Worm (Caenorhabditis elegans) whole organism, L3 larva: ENCODE data around the gene tag-294.

ENCODE experiments used
- R02D3.7 ChIP-seq: fragments of 150-350 bp; optimal IDR thresholded peaks from 2 replicates; lab custom pipeline; 2014; ENCODE audit warnings: missing biosample characterization, missing genetic modification characterization
- ZK546.5 ChIP-seq: sonication (generic microtip); optimal IDR thresholded peaks from 2 replicates; lab custom pipeline; 2017; ENCODE audit warnings: missing biosample characterization, missing genetic modification characterization
- ama-1 ChIP-seq: fragments of 150-350 bp; optimal IDR thresholded peaks from 2 replicates; lab custom pipeline; 2018
- ceh-16 ChIP-seq: sonication (generic microtip); optimal IDR thresholded peaks from 2 replicates; lab custom pipeline; 2017; ENCODE audit warnings: missing biosample characterization, missing genetic modification characterization
- ceh-28 ChIP-seq: fragments of 150-350 bp; optimal IDR thresholded peaks from 2 replicates; lab custom pipeline; 2014; ENCODE audit warnings: missing biosample characterization, missing genetic modification reagents, missing genetic modification characterization
- ceh-82 ChIP-seq: fragments of 150-350 bp; optimal IDR thresholded peaks from 2 replicates; lab custom pipeline; 2014; ENCODE audit warnings: missing biosample characterization, missing genetic modification characterization
- egl-5 ChIP-seq: fragments of 150-350 bp; optimal IDR thresholded peaks from 2 replicates; lab custom pipeline; 2017; ENCODE audit warnings: missing biosample characterization, missing genetic modification reagents, missing genetic modification characterization, inconsistent platforms
- elt-1 ChIP-seq: fragments of 150-350 bp; optimal IDR thresholded peaks from 2 replicates; lab custom pipeline; 2014; ENCODE audit warnings: missing biosample characterization, missing genetic modification characterization
- elt-2 ChIP-seq: sonication (generic microtip); optimal IDR thresholded peaks from 2 replicates; lab custom pipeline; 2016; ENCODE audit warnings: missing genetic modification reagents, mild to moderate bottlenecking, missing genetic modification characterization, missing compliant biosample characterization
- fkh-10 ChIP-seq: sonication (generic microtip); optimal IDR thresholded peaks from 2 replicates; lab custom pipeline; 2017; ENCODE audit warnings: missing biosample characterization, missing genetic modification reagents, missing genetic modification characterization
- fkh-2 ChIP-seq: fragments of 150-350 bp; optimal IDR thresholded peaks from 2 replicates; lab custom pipeline; 2014; ENCODE audit warnings: missing biosample characterization, missing genetic modification reagents, missing genetic modification characterization
- fos-1 ChIP-seq: fragments of 150-350 bp; optimal IDR thresholded peaks from 2 replicates; lab custom pipeline; 2014; ENCODE audit warnings: missing biosample characterization, missing genetic modification characterization
- hmg-11 ChIP-seq: sonication (generic microtip); optimal IDR thresholded peaks from 2 replicates; lab custom pipeline; 2016; ENCODE audit warnings: missing genetic modification characterization, missing compliant biosample characterization
- jun-1 ChIP-seq: fragments of 150-350 bp; optimal IDR thresholded peaks from 2 replicates; lab custom pipeline; 2014; ENCODE audit warnings: missing biosample characterization, missing genetic modification reagents, missing genetic modification characterization
- lin-15B ChIP-seq: fragments of 150-350 bp; optimal IDR thresholded peaks from 2 replicates; lab custom pipeline; 2014; ENCODE audit warnings: missing biosample characterization, missing genetic modification characterization
- lsy-12 ChIP-seq: sonication (generic microtip); optimal IDR thresholded peaks from 2 replicates; lab custom pipeline; 2016; ENCODE audit warnings: mild to moderate bottlenecking, missing genetic modification characterization, missing compliant biosample characterization
- mdl-1 ChIP-seq: fragments of 150-350 bp; optimal IDR thresholded peaks from 2 replicates; lab custom pipeline; 2014; ENCODE audit warnings: missing biosample characterization, missing genetic modification characterization
- mml-1 ChIP-seq: fragments of 150-350 bp; sonication (generic microtip); optimal IDR thresholded peaks from 3 replicates; lab custom pipeline; 2014; ENCODE audit warnings: missing biosample characterization, missing genetic modification characterization
- nfya-1 ChIP-seq: sonication (generic microtip); optimal IDR thresholded peaks from 2 replicates; lab custom pipeline; 2017; ENCODE audit warnings: missing genetic modification characterization, mild to moderate bottlenecking, missing compliant biosample characterization, antibody characterized with exemption, moderate library complexity; ENCODE audit not compliant: insufficient read depth
- nhr-11 ChIP-seq: fragments of 150-350 bp; optimal IDR thresholded peaks from 2 replicates; lab custom pipeline; 2014; ENCODE audit warnings: missing biosample characterization, missing genetic modification characterization
- nhr-23 ChIP-seq: fragments of 150-350 bp; optimal IDR thresholded peaks from 2 replicates; lab custom pipeline; 2014; ENCODE audit warnings: missing biosample characterization, missing genetic modification reagents, missing genetic modification characterization
- nhr-237 ChIP-seq: fragments of 150-350 bp; optimal IDR thresholded peaks from 2 replicates; lab custom pipeline; 2014; ENCODE audit warnings: missing biosample characterization, missing genetic modification characterization
- nhr-25 ChIP-seq: sonication (generic microtip); optimal IDR thresholded peaks from 2 replicates; lab custom pipeline; 2017; ENCODE audit warnings: missing biosample characterization, missing genetic modification characterization
- nhr-43 ChIP-seq: sonication (generic microtip); optimal IDR thresholded peaks from 2 replicates; lab custom pipeline; 2016; ENCODE audit warnings: mild to moderate bottlenecking, missing genetic modification characterization, missing compliant biosample characterization; ENCODE audit not compliant: poor library complexity, severe bottlenecking
- nhr-67 ChIP-seq: fragments of 150-350 bp; optimal IDR thresholded peaks from 2 replicates; lab custom pipeline; 2014; ENCODE audit warnings: missing biosample characterization, missing genetic modification characterization
- nhr-77 ChIP-seq: fragments of 150-350 bp; optimal IDR thresholded peaks from 2 replicates; lab custom pipeline; 2014; ENCODE audit warnings: missing biosample characterization, missing genetic modification characterization
- pha-4 ChIP-seq: fragments of 150-350 bp; optimal IDR thresholded peaks from 2 replicates; lab custom pipeline; 2014; ENCODE audit warnings: missing biosample characterization, missing genetic modification reagents, missing genetic modification characterization
- pqm-1 ChIP-seq: fragments of 150-350 bp; optimal IDR thresholded peaks from 2 replicates; lab custom pipeline; 2017; ENCODE audit warnings: missing biosample characterization, missing genetic modification characterization, inconsistent platforms
- skn-1 ChIP-seq: fragments of 150-350 bp; optimal IDR thresholded peaks from 2 replicates; lab custom pipeline; 2014; ENCODE audit warnings: missing biosample characterization, missing genetic modification characterization
- snpc-4 ChIP-seq: fragments of 150-350 bp; optimal IDR thresholded peaks from 2 replicates; lab custom pipeline; 2014; ENCODE audit warnings: missing biosample characterization, missing genetic modification characterization
- tbx-2 ChIP-seq: sonication (generic microtip); optimal IDR thresholded peaks from 2 replicates; lab custom pipeline; 2016; ENCODE audit warnings: mild to moderate bottlenecking, missing genetic modification characterization, missing compliant biosample characterization
- unc-39 ChIP-seq: sonication (generic microtip); optimal IDR thresholded peaks from 4 replicates; lab custom pipeline; 2017; ENCODE audit warnings: missing biosample characterization, missing genetic modification characterization
- unc-62 ChIP-seq: fragments of 150-350 bp; sonication (generic microtip); optimal IDR thresholded peaks from 4 replicates; lab custom pipeline; 2014; ENCODE audit warnings: missing biosample characterization, missing genetic modification reagents, missing genetic modification characterization
- zag-1 ChIP-seq: fragments of 150-350 bp; optimal IDR thresholded peaks from 2 replicates; lab custom pipeline; 2014; ENCODE audit warnings: missing biosample characterization, missing genetic modification characterization
- ztf-11 ChIP-seq: fragments of 150-350 bp; optimal IDR thresholded peaks from 2 replicates; lab custom pipeline; 2014; ENCODE audit warnings: missing biosample characterization, missing genetic modification characterization
- ztf-4 ChIP-seq: fragments of 150-350 bp; optimal IDR thresholded peaks from 2 replicates; lab custom pipeline; 2014; ENCODE audit warnings: missing biosample characterization, missing genetic modification characterization

The tag-294 gene

ce11 chrX:5786193-5786592 lies 23.0 kb upstream of the tag-294 start, which contains the start of gene F46G11.6:
F46G11.6 (plus strand) TSS chrX:5786493.
- no peak for TF ChIP-seq ztf-11 (tag; lab: Kevin White, UChicago)
- TF ChIP-seq unc-39 (tag; lab: Kevin White, UChicago): no peak
- TF ChIP-seq zag-1 (tag; lab: Kevin White, UChicago): no peak
- TF ChIP-seq elt-2: no peak
- no peak for TF ChIP-seq jun-1
- TF ChIP-seq fos-1 (tag; lab: Kevin White, UChicago): no peak
- TF ChIP-seq pqm-1 (tag; lab: Kevin White, UChicago): no peak
- TF ChIP-seq R02D3.7 (tag; lab: Kevin White, UChicago): no peak
- TF ChIP-seq skn-1 (tag; lab: Kevin White, UChicago): no peak
- no peak for TF ChIP-seq fkh-10
- TF ChIP-seq mml-1: no peak
- TF ChIP-seq nhr-67 (tag; lab: Kevin White, UChicago): no peak
- no peak for TF ChIP-seq pha-4 (tag; lab: Kevin White, UChicago)
- no peak for TF ChIP-seq ceh-82 (tag; lab: Kevin White, UChicago)
- TF ChIP-seq nhr-23 (tag; lab: Kevin White, UChicago): no peak
- TF ChIP-seq nhr-77 (tag; lab: Kevin White, UChicago): no peak
- TF ChIP-seq, all 47 proteins: peak for 0

- TF ChIP-seq ceh-82 (tag; lab: Kevin White, UChicago) (no peak), snpc-4 (tag; lab: Kevin White, UChicago) (no peak), nfya-1 (tag; lab: Kevin White, UChicago) (peak; percentile 58), nhr-25 (peak; percentile 46), nhr-23 (tag; lab: Kevin White, UChicago) (peak; percentile 32), lin-15B (tag; lab: Kevin White, UChicago) (no peak), hmg-11 (peak; percentile 55), skn-1 (tag; lab: Kevin White, UChicago) (peak; percentile 30), ceh-28 (peak; percentile 5), egl-5 (no peak), ztf-4 (tag; lab: Kevin White, UChicago) (no peak), nhr-237 (tag; lab: Kevin White, UChicago) (no peak), ceh-16 (no peak), elt-1 (tag; lab: Kevin White, UChicago) (no peak), unc-62 (GFP tag; lab: Kevin White, UChicago) (no peak), lsy-12 (tag; lab: Kevin White, UChicago) (peak; percentile 47), ama-1 (lab: Kevin White, UChicago) (no peak), fkh-2 (no peak), nhr-11 (no peak), tbx-2 (tag; lab: Kevin White, UChicago) (peak; percentile 36), nhr-43 (peak; percentile 60), elt-2 (peak; percentile 52), R02D3.7 (tag; lab: Kevin White, UChicago) (no peak)
These were observed 19.0 kb upstream of the tag-294 start, which contains the start of gene gakh-1 for ce11 chrX:5782153-5782552. gakh-1 (plus strand) TSS chrX:5782499.

ce11 chrX:5781294-5781693 lies 18.1 kb upstream of the tag-294 start:
- no peak for TF ChIP-seq ceh-28
- TF ChIP-seq pha-4 (tag; lab: Kevin White, UChicago): peak; percentile 62
- no peak for TF ChIP-seq egl-5
- no peak for TF ChIP-seq mdl-1 (tag; lab: Kevin White, UChicago)

DNA sequence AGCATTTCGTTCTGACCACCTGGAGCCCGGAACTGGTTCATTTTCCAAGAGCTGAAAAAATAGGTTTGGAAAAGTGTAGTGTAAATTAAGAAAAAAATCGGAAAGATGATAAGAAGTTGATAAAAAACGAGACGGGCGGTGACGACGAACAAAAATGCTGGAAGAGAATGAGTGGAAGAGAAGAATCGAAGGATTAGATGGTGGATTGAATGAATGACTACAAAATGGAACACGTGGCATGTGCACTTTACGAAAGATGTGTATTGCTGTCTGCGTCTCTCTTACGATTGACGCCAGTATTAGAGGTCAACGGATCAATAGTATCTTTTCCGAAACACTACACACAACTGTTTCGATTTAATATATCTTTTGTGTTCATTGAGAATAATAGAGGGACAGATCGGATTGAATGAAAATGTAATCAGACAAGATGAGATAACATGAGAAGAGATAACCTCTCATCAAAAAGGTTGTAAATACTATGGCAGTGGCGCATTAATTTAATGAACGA lies 17.5 kb upstream of the tag-294 start, which contains the start of gene sft-4:
TSS of gene sft-4 (minus strand) at position 51 of the 511 bp plus-strand sequence.
- TF ChIP-seq nhr-43: peak; percentile 67
- TF ChIP-seq ceh-28: peak; percentile 53
- TF ChIP-seq jun-1: peak; percentile 22
- TF ChIP-seq pha-4 (tag; lab: Kevin White, UChicago): peak; percentile 20
- TF ChIP-seq ZK546.5 (tag; lab: Kevin White, UChicago): no peak
- TF ChIP-seq nfya-1 (tag; lab: Kevin White, UChicago): peak; percentile 38
- TF ChIP-seq elt-1 (tag; lab: Kevin White, UChicago): no peak
- TF ChIP-seq hmg-11: peak; percentile 25
- TF ChIP-seq ztf-4 (tag; lab: Kevin White, UChicago): no peak
- peak; percentile 88 for TF ChIP-seq nhr-23 (tag; lab: Kevin White, UChicago)
- TF ChIP-seq elt-2: peak; percentile 56
- peak; percentile 65 for TF ChIP-seq nhr-25
